Fruit fly (Drosophila melanogaster) whole organism, pupa: Measurements from ENCODE around the gene CG3285.

ENCODE experiments used
- CG10348 ChIP-seq: fragments of 200-800 bp; sonication (Bioruptor generic); IDR thresholded peaks from 2 replicates; pipeline ENCODE4 v1.3.6; 2022; ENCODE audit warnings: missing biosample characterization, missing genetic modification characterization
- CG12605 ChIP-seq: fragments of 200-800 bp; sonication (Bioruptor generic); IDR thresholded peaks from 2 replicates; pipeline ENCODE4 v1.3.6; 2022; ENCODE audit warnings: missing biosample characterization, missing genetic modification characterization
- CG13204 ChIP-seq: fragments of 200-800 bp; sonication (Bioruptor generic); optimal IDR thresholded peaks from 2 replicates; lab custom pipeline; 2018; ENCODE audit warnings: missing biosample characterization, mild to moderate bottlenecking, missing genetic modification characterization, moderate library complexity
- CG14655 ChIP-seq: fragments of 200-800 bp; sonication (Bioruptor generic); optimal IDR thresholded peaks from 3 replicates; lab custom pipeline; 2017; ENCODE audit warnings: mild to moderate bottlenecking, missing biosample characterization, missing genetic modification reagents, missing genetic modification characterization
- CG15710 ChIP-seq: fragments of 200-800 bp; sonication (Bioruptor generic); optimal IDR thresholded peaks from 2 replicates; lab custom pipeline; 2018; ENCODE audit warnings: missing biosample characterization, mild to moderate bottlenecking, missing genetic modification characterization, moderate library complexity
- CG17806 ChIP-seq: fragments of 200-800 bp; sonication (Bioruptor generic); optimal IDR thresholded peaks from 2 replicates; lab custom pipeline; 2018; ENCODE audit warnings: missing biosample characterization, mild to moderate bottlenecking, missing genetic modification characterization, moderate library complexity
- CG32121 ChIP-seq: fragments of 200-800 bp; sonication (Bioruptor generic); IDR thresholded peaks from 2 replicates; pipeline ENCODE4 v1.3.6; 2022; ENCODE audit warnings: missing biosample characterization, missing genetic modification characterization
- CG34367 ChIP-seq: fragments of 200-800 bp; sonication (Bioruptor generic); optimal IDR thresholded peaks from 2 replicates; lab custom pipeline; 2018; ENCODE audit warnings: missing biosample characterization, mild to moderate bottlenecking, missing genetic modification characterization
- CG4496 ChIP-seq: fragments of 200-800 bp; sonication (Bioruptor generic); IDR thresholded peaks from 3 replicates; pipeline ENCODE4 v1.3.6; 2022; ENCODE audit warnings: missing biosample characterization, missing genetic modification characterization
- CG8159 ChIP-seq: fragments of 200-800 bp; sonication (Bioruptor generic); optimal IDR thresholded peaks from 3 replicates; lab custom pipeline; 2018; ENCODE audit warnings: missing biosample characterization, mild to moderate bottlenecking, missing genetic modification characterization, moderate library complexity
- CG8301 ChIP-seq: fragments of 200-800 bp; sonication (Bioruptor generic); optimal IDR thresholded peaks from 2 replicates; lab custom pipeline; 2018; ENCODE audit warnings: missing biosample characterization, mild to moderate bottlenecking, missing genetic modification characterization
- CG9948 ChIP-seq: fragments of 200-800 bp; sonication (Bioruptor generic); optimal IDR thresholded peaks from 2 replicates; lab custom pipeline; 2018; ENCODE audit warnings: missing biosample characterization, mild to moderate bottlenecking, missing genetic modification characterization, moderate library complexity
- D1 ChIP-seq: fragments of 200-800 bp; sonication (Bioruptor generic); optimal IDR thresholded peaks from 2 replicates; lab custom pipeline; 2018; ENCODE audit warnings: missing biosample characterization, mild to moderate bottlenecking, missing genetic modification characterization, moderate library complexity
- EcR ChIP-seq: fragments of 200-800 bp; sonication (Bioruptor generic); optimal IDR thresholded peaks from 3 replicates; lab custom pipeline; 2019; ENCODE audit warnings: missing biosample characterization, missing genetic modification characterization, mild to moderate bottlenecking, moderate library complexity, missing genetic modification reagents
- Ets98B ChIP-seq: fragments of 200-800 bp; sonication (Bioruptor generic); IDR thresholded peaks from 2 replicates; pipeline ENCODE4 v1.3.6; 2022; ENCODE audit warnings: missing biosample characterization, missing genetic modification characterization
- Pif1A ChIP-seq: fragments of 200-800 bp; sonication (Bioruptor generic); optimal IDR thresholded peaks from 3 replicates; lab custom pipeline; 2016; ENCODE audit warnings: missing biosample characterization, missing genetic modification characterization
- Pif1B ChIP-seq: fragments of 200-800 bp; sonication (Bioruptor generic); optimal IDR thresholded peaks from 3 replicates; lab custom pipeline; 2016; ENCODE audit warnings: missing biosample characterization, missing genetic modification characterization
- Snoo ChIP-seq: fragments of 200-800 bp; sonication (Bioruptor generic); optimal IDR thresholded peaks from 3 replicates; lab custom pipeline; 2017; ENCODE audit warnings: missing biosample characterization, mild to moderate bottlenecking, missing genetic modification characterization, inconsistent platforms
- fd96Ca ChIP-seq: fragments of 200-800 bp; sonication (Bioruptor generic); IDR thresholded peaks from 3 replicates; pipeline ENCODE4 v1.3.6; 2022; ENCODE audit warnings: missing biosample characterization, missing genetic modification characterization
- gl ChIP-seq: fragments of 200-800 bp; sonication (Bioruptor generic); optimal IDR thresholded peaks from 2 replicates; lab custom pipeline; 2018; ENCODE audit warnings: missing biosample characterization, mild to moderate bottlenecking, missing genetic modification characterization
- rn ChIP-seq: fragments of 200-800 bp; sonication (Bioruptor generic); IDR thresholded peaks from 2 replicates; pipeline ENCODE4 v1.3.6; 2022; ENCODE audit warnings: missing biosample characterization, missing genetic modification characterization

Gene CG3285

DNA sequence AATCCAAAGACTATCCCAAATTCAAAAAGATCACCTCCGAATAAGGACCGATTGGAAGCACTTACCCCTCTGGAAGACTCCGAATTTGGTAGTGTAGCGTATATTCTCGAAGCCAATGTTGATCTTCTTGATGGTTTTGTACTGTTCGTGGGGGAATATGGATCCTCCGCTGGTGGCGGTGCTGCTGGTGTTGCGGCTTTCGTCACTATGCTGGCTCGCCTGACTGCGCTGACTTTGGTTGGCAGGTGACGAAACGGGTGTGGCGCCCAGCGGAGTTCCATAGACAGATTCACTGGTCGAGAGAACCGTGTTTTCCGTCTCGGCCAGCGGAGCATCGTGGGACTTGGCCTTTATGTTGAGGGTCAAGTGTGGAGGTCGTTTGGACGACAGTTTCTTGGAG lies 29.7 kb upstream of the CG3285 start:
- TF ChIP-seq CG17806 (tag; lab: Kevin White, UChicago) = no peak
- TF ChIP-seq Pif1A = no peak
- no peak for TF ChIP-seq gl (tag; lab: Kevin White, UChicago)
- TF ChIP-seq D1 (tag; lab: Kevin White, UChicago) = no peak
- no peak for TF ChIP-seq rn (GFP tag; lab: Robert Waterston, UW)
- no peak for TF ChIP-seq Ets98B (GFP tag; lab: Robert Waterston, UW)
- TF ChIP-seq fd96Ca (GFP tag; lab: Robert Waterston, UW) = no peak
- no peak for TF ChIP-seq CG15710 (tag; lab: Kevin White, UChicago)
- TF ChIP-seq CG14655 (GFP tag; lab: Kevin White, UChicago) = no peak
- no peak for TF ChIP-seq CG8159 (tag; lab: Kevin White, UChicago)
- TF ChIP-seq Pif1B (GFP tag; lab: Kevin White, UChicago) = no peak
- TF ChIP-seq CG32121 (GFP tag; lab: Robert Waterston, UW) = no peak
- no peak for TF ChIP-seq CG9948 (tag; lab: Kevin White, UChicago)
- no peak for TF ChIP-seq CG34367
- TF ChIP-seq CG13204 = no peak
- TF ChIP-seq CG12605 (GFP tag; lab: Robert Waterston, UW) = no peak
- TF ChIP-seq CG4496 (GFP tag; lab: Robert Waterston, UW) = no peak

dm6 chr2L:3301755-3302499 lies 28.8 kb upstream of the CG3285 start:
- peak; percentile 99 for TF ChIP-seq CG13204
- peak; percentile 100 for TF ChIP-seq CG8159 (tag; lab: Kevin White, UChicago)
- TF ChIP-seq CG4496 (GFP tag; lab: Robert Waterston, UW) = peak; percentile 100
- TF ChIP-seq CG9948 (tag; lab: Kevin White, UChicago) = peak; percentile 100
- peak; percentile 99 for TF ChIP-seq CG32121 (GFP tag; lab: Robert Waterston, UW)
- peak; percentile 100 for TF ChIP-seq fd96Ca (GFP tag; lab: Robert Waterston, UW)
- TF ChIP-seq rn (GFP tag; lab: Robert Waterston, UW) = peak; percentile 99
- peak; percentile 100 for TF ChIP-seq CG15710 (tag; lab: Kevin White, UChicago)
- peak; percentile 100 for TF ChIP-seq CG34367
- TF ChIP-seq D1 (tag; lab: Kevin White, UChicago) = peak; percentile 99
- TF ChIP-seq Pif1A = peak; percentile 100
- peak; percentile 100 for TF ChIP-seq Snoo
- TF ChIP-seq CG10348 = peak; percentile 97
- TF ChIP-seq Pif1B (GFP tag; lab: Kevin White, UChicago) = peak; percentile 100
- TF ChIP-seq EcR = peak; percentile 94
- peak; percentile 99 for TF ChIP-seq CG12605 (GFP tag; lab: Robert Waterston, UW)
- peak; percentile 100 for TF ChIP-seq CG14655 (GFP tag; lab: Kevin White, UChicago)
- TF ChIP-seq CG8301 (tag; lab: Kevin White, UChicago) = peak; percentile 100
- TF ChIP-seq CG17806 (tag; lab: Kevin White, UChicago) = peak; percentile 100
- peak; percentile 99 for TF ChIP-seq gl (tag; lab: Kevin White, UChicago)
- peak; percentile 100 for TF ChIP-seq Ets98B (GFP tag; lab: Robert Waterston, UW)

dm6 chr2L:3302958-3303842 lies 27.5 kb upstream of the CG3285 start, which contains the start of gene CG9663:
Gene CG9663, minus strand, starts transcription at chr2L:3303130.
- TF ChIP-seq rn (GFP tag; lab: Robert Waterston, UW) = peak; percentile 56
- TF ChIP-seq CG17806 (tag; lab: Kevin White, UChicago) = peak; percentile 53
- TF ChIP-seq CG14655 (GFP tag; lab: Kevin White, UChicago) = peak; percentile 78
- TF ChIP-seq CG13204 = peak; percentile 76
- TF ChIP-seq EcR = peak; percentile 72
- peak; percentile 58 for TF ChIP-seq Pif1B (GFP tag; lab: Kevin White, UChicago)
- TF ChIP-seq CG9948 (tag; lab: Kevin White, UChicago) = peak; percentile 53
- peak; percentile 73; the same call in 1 of the 2 replicates for TF ChIP-seq CG12605 (GFP tag; lab: Robert Waterston, UW)
- TF ChIP-seq CG34367 = peak; percentile 47
- TF ChIP-seq Snoo = peak; percentile 60
- TF ChIP-seq CG32121 (GFP tag; lab: Robert Waterston, UW) = peak; percentile 76
- peak; percentile 79 for TF ChIP-seq CG8159 (tag; lab: Kevin White, UChicago)
- peak; percentile 68 for TF ChIP-seq Pif1A
- peak; percentile 86 for TF ChIP-seq Ets98B (GFP tag; lab: Robert Waterston, UW)
- TF ChIP-seq CG15710 (tag; lab: Kevin White, UChicago) = peak; percentile 71
- peak; percentile 83 for TF ChIP-seq gl (tag; lab: Kevin White, UChicago)
- no peak for TF ChIP-seq CG10348
- peak; percentile 73 for TF ChIP-seq fd96Ca (GFP tag; lab: Robert Waterston, UW)
- TF ChIP-seq CG4496 (GFP tag; lab: Robert Waterston, UW) = peak; percentile 91
- peak; percentile 9 for TF ChIP-seq D1 (tag; lab: Kevin White, UChicago)
- peak; percentile 67 for TF ChIP-seq CG8301 (tag; lab: Kevin White, UChicago)

DNA sequence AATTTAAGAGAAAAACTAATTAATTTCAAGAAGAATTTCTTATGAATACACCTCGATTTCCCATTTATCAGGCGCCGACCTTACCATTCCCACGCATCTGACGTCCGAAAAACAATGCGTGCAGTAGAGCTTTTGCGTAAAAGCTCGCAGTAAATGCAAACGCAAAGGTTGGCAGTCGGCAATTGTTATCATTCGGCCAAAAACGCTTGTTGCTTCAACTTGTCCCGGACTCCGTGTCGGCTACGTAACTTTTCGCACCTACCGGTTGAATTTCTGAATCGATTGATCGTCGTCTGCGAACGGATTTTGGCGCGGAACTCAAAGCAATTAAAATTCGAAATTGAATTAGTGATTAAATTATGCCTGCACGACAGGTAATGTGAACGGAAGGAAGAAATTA lies 26.8 kb upstream of the CG3285 start, which contains the start of gene CG3277:
Gene CG3277, plus strand, starts transcription at position 208 of the 400 bp plus-strand sequence.
- no peak for TF ChIP-seq D1 (tag; lab: Kevin White, UChicago)
- TF ChIP-seq CG8159 (tag; lab: Kevin White, UChicago) = no peak
- TF ChIP-seq fd96Ca (GFP tag; lab: Robert Waterston, UW) = no peak
- TF ChIP-seq EcR = no peak
- TF ChIP-seq CG32121 (GFP tag; lab: Robert Waterston, UW) = no peak
- no peak for TF ChIP-seq gl (tag; lab: Kevin White, UChicago)
- TF ChIP-seq CG12605 (GFP tag; lab: Robert Waterston, UW) = peak; percentile 37; the same call in 1 of the 2 replicates
- TF ChIP-seq CG4496 (GFP tag; lab: Robert Waterston, UW) = no peak
